Worm (Caenorhabditis elegans) whole organism, early embryonic: ENCODE data around the gene srxa-10.

Experiments
- ama-1 ChIP-seq: fragments of 150-350 bp; optimal IDR thresholded peaks from 2 replicates; lab custom pipeline; 2014
- ceh-13 ChIP-seq: fragments of 200-800 bp; sonication (Bioruptor generic); optimal IDR thresholded peaks from 2 replicates; lab custom pipeline; 2018; ENCODE audit warnings: mild to moderate bottlenecking, missing genetic modification characterization, missing compliant biosample characterization
- ceh-36 ChIP-seq: sonication (generic microtip); optimal IDR thresholded peaks from 2 replicates; lab custom pipeline; 2016; ENCODE audit warnings: missing genetic modification characterization, inconsistent platforms, missing compliant biosample characterization
- ets-7 ChIP-seq: sonication (generic microtip); optimal IDR thresholded peaks from 2 replicates; lab custom pipeline; 2016; ENCODE audit warnings: missing genotype, missing genetic modification characterization, missing compliant biosample characterization
- flt-1 ChIP-seq: fragments of 200-800 bp; sonication (Bioruptor generic); IDR thresholded peaks from 2 replicates; pipeline ENCODE4 v1.3.6; 2022; ENCODE audit warnings: missing genetic modification characterization, missing compliant biosample characterization
- hmg-4 ChIP-seq: fragments of 200-800 bp; sonication (Bioruptor generic); optimal IDR thresholded peaks from 2 replicates; lab custom pipeline; 2018; ENCODE audit warnings: mild to moderate bottlenecking, missing genetic modification characterization, missing compliant biosample characterization
- scrt-1 ChIP-seq: fragments of 200-800 bp; sonication (Bioruptor generic); IDR thresholded peaks from 2 replicates; pipeline ENCODE4 v1.3.6; 2022; ENCODE audit warnings: missing genetic modification characterization, missing compliant biosample characterization
- tra-4 ChIP-seq: sonication (generic microtip); optimal IDR thresholded peaks from 2 replicates; lab custom pipeline; 2017; ENCODE audit warnings: missing genetic modification characterization, missing compliant biosample characterization

DNA sequence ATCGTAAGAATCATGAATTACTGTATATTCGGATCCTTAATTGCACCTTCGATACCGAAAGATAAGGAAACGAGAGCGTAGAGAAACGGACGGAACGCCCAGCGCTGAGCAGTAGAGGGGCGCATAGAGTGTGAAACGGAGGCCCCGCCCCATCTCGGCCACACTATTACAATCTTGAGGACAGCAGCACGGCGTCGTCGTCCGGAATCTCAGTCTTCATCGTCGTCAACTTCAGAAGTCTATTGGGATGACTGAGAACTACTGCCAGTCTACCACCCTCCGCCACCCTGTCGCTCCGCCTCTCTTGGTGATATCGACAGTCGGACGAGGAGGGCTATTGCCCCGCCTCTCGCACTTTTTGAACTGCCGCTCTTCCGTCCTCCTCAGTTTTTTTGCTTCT is 31.6 kb downstream of the srxa-10 start:
- TF ChIP-seq ceh-36 (no peak), flt-1 (GFP tag; lab: Robert Waterston, UW) (no peak), ets-7 (tag; lab: Kevin White, UChicago) (no peak), tra-4 (no peak), scrt-1 (GFP tag; lab: Robert Waterston, UW) (no peak; the same call in 1 of the 2 replicates), hmg-4 (no peak), ama-1 (no peak), ceh-13 (GFP tag; lab: Kevin White, UChicago) (no peak)
